Fruit fly (Drosophila melanogaster) whole organism, adult: ENCODE data around the gene CG11790.

Experiments used
- CG12768 ChIP-seq: fragments of 200-800 bp; sonication (Bioruptor generic); optimal IDR thresholded peaks from 2 replicates; lab custom pipeline; 2017; ENCODE audit warnings: missing biosample characterization, missing genetic modification characterization, mild to moderate bottlenecking, moderate library complexity, missing genetic modification reagents
- CG14711 ChIP-seq: fragments of 200-800 bp; sonication (Bioruptor generic); optimal IDR thresholded peaks from 2 replicates; lab custom pipeline; 2018; ENCODE audit warnings: missing biosample characterization, mild to moderate bottlenecking, missing genetic modification characterization, moderate library complexity
- CG1620 ChIP-seq: fragments of 200-800 bp; sonication (Bioruptor generic); optimal IDR thresholded peaks from 2 replicates; lab custom pipeline; 2016; ENCODE audit warnings: missing biosample characterization, missing genetic modification characterization
- CG5204 ChIP-seq: fragments of 200-800 bp; sonication (Bioruptor generic); optimal IDR thresholded peaks from 2 replicates; lab custom pipeline; 2016; ENCODE audit warnings: missing biosample characterization, missing genetic modification characterization
- CG7045 ChIP-seq: fragments of 200-800 bp; sonication (Bioruptor generic); optimal IDR thresholded peaks from 2 replicates; lab custom pipeline; 2017; ENCODE audit warnings: missing biosample characterization, mild to moderate bottlenecking, missing genetic modification characterization
- CG7101 ChIP-seq: fragments of 200-800 bp; sonication (Bioruptor generic); optimal IDR thresholded peaks from 2 replicates; lab custom pipeline; 2018; ENCODE audit warnings: missing biosample characterization, mild to moderate bottlenecking, missing genetic modification characterization, moderate library complexity
- Clk ChIP-seq: fragments of 200-800 bp; sonication (Bioruptor generic); optimal IDR thresholded peaks from 2 replicates; lab custom pipeline; 2017; ENCODE audit warnings: missing biosample characterization, missing genetic modification characterization
- Hr96 ChIP-seq: fragments of 200-800 bp; sonication (Bioruptor generic); optimal IDR thresholded peaks from 2 replicates; lab custom pipeline; 2016; ENCODE audit warnings: missing biosample characterization, missing genetic modification characterization
- Mnt ChIP-seq: fragments of 200-800 bp; sonication (Bioruptor generic); optimal IDR thresholded peaks from 2 replicates; lab custom pipeline; 2016; ENCODE audit warnings: missing biosample characterization, mild to moderate bottlenecking, missing genetic modification characterization
- cnc ChIP-seq, 2 experiments: fragments of >200 bp; optimal IDR thresholded peaks; 2 replicates each; lab custom pipeline; 2017
- ovo ChIP-seq: fragments of 200-800 bp; sonication (Bioruptor generic); optimal IDR thresholded peaks from 2 replicates; lab custom pipeline; 2016; ENCODE audit warnings: missing biosample characterization, missing genetic modification characterization
- pad ChIP-seq: fragments of 200-800 bp; sonication (Bioruptor generic); optimal IDR thresholded peaks from 3 replicates; lab custom pipeline; 2017; ENCODE audit warnings: missing biosample characterization, missing genetic modification characterization, mild to moderate bottlenecking, moderate library complexity, missing genetic modification reagents

DNA sequence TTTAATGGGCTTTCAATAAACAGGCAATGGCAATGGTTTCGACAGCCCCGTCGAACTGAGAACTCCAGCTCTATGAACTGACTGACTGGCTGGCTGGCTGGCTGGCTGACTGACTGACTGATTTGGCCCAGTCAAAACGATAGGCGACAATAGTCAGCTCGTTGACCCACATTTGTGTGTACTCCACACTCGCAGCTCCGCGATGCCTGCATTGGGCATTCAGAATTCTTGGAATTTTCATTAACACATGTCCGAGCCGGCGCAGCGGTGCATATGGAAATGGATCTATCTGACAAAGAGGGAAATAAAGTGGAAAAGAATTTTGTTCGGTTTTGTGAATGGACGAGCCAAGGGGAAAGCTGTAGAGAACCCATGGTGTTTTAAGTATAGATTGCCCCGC is 45.2 kb upstream of the CG11790 start:
- TF ChIP-seq ovo (no peak), CG5204 (no peak), cnc (optimal IDR thresholded peaks at IDR 0.05; lab: Kevin White, UChicago) (no peak), CG12768 (GFP tag; lab: Kevin White, UChicago) (no peak), Mnt (GFP tag; lab: Kevin White, UChicago) (no peak), pad (GFP tag; lab: Kevin White, UChicago) (no peak), Clk (no peak), CG14711 (no peak), CG7101 (tag; lab: Kevin White, UChicago) (no peak), Hr96 (GFP tag; lab: Kevin White, UChicago) (no peak), CG1620 (GFP tag; lab: Kevin White, UChicago) (no peak), CG7045 (GFP tag; lab: Kevin White, UChicago) (no peak)
